Worm (Caenorhabditis elegans) whole organism, young adult: ENCODE data around the gene nlp-56.

Experiments used
- F37B4.10 ChIP-seq: fragments of 200-800 bp; sonication (Bioruptor generic); IDR thresholded peaks from 2 replicates; pipeline ENCODE4 v1.3.6; 2022; ENCODE audit warnings: missing genetic modification characterization, missing compliant biosample characterization
- attf-3 ChIP-seq: fragments of 200-800 bp; sonication (Bioruptor generic); conservative IDR thresholded peaks from 2 replicates; pipeline ENCODE4 v1.3.6; 2022; ENCODE audit warnings: missing genetic modification reagents, missing genetic modification characterization, missing compliant biosample characterization
- bed-2 ChIP-seq: fragments of 200-800 bp; sonication (Bioruptor generic); IDR thresholded peaks from 2 replicates; pipeline ENCODE4 v1.3.6; 2022; ENCODE audit warnings: missing genetic modification reagents, missing genetic modification characterization, missing compliant biosample characterization
- ccch-3 ChIP-seq: fragments of 200-800 bp; sonication (Bioruptor generic); optimal IDR thresholded peaks from 2 replicates; lab custom pipeline; 2018; ENCODE audit warnings: mild to moderate bottlenecking, missing genetic modification characterization, missing compliant biosample characterization
- ets-4 ChIP-seq: fragments of 200-800 bp; sonication (Bioruptor generic); optimal IDR thresholded peaks from 2 replicates; lab custom pipeline; 2018; ENCODE audit warnings: mild to moderate bottlenecking, missing genetic modification characterization, missing compliant biosample characterization
- fkh-3 ChIP-seq: sonication (generic microtip); optimal IDR thresholded peaks from 2 replicates; lab custom pipeline; 2016; ENCODE audit warnings: mild to moderate bottlenecking, missing genetic modification characterization, missing compliant biosample characterization
- lir-1 ChIP-seq: fragments of 200-800 bp; sonication (Bioruptor generic); conservative IDR thresholded peaks from 2 replicates; pipeline ENCODE4 v1.3.6; 2022; ENCODE audit warnings: missing genetic modification reagents, missing genetic modification characterization, missing compliant biosample characterization
- lsy-27 ChIP-seq: sonication (generic microtip); optimal IDR thresholded peaks from 2 replicates; lab custom pipeline; 2017; ENCODE audit warnings: missing genetic modification characterization, mild to moderate bottlenecking, missing compliant biosample characterization, antibody characterized with exemption, missing genotype, borderline replicate concordance; ENCODE audit not compliant: insufficient read depth
- pha-4 ChIP-seq: fragments of 150-350 bp; sonication (generic microtip); optimal IDR thresholded peaks from 2 replicates; lab custom pipeline; 2014; ENCODE audit warnings: missing biosample characterization, missing genetic modification reagents, missing genetic modification characterization
- sdz-38 ChIP-seq: sonication (generic microtip); optimal IDR thresholded peaks from 2 replicates; lab custom pipeline; 2016; ENCODE audit warnings: missing genotype, missing genetic modification characterization, missing compliant biosample characterization
- snpc-4 ChIP-seq, 5 experiments: fragments of 150-350 bp in 1 of 5; sonication (generic microtip) in 4 of 5; optimal IDR thresholded peaks; 2 replicates each; lab custom pipeline; 2014 to 2018; ENCODE audit warnings: missing genetic modification characterization in 5 of 5, missing biosample characterization in 3 of 5, antibody characterized with exemption in 2 of 5, mild to moderate bottlenecking in 2 of 5, missing compliant biosample characterization in 2 of 5, missing genotype in 2 of 5, moderate library complexity in 2 of 5, missing genetic modification reagents in 1 of 5
- tbx-9 ChIP-seq: sonication (generic microtip); optimal IDR thresholded peaks from 2 replicates; lab custom pipeline; 2016; ENCODE audit warnings: borderline replicate concordance, missing genetic modification characterization, inconsistent platforms, missing compliant biosample characterization
- unc-62 ChIP-seq: fragments of 150-350 bp; optimal IDR thresholded peaks from 2 replicates; lab custom pipeline; 2014; ENCODE audit warnings: missing biosample characterization, missing genetic modification reagents, missing genetic modification characterization

DNA sequence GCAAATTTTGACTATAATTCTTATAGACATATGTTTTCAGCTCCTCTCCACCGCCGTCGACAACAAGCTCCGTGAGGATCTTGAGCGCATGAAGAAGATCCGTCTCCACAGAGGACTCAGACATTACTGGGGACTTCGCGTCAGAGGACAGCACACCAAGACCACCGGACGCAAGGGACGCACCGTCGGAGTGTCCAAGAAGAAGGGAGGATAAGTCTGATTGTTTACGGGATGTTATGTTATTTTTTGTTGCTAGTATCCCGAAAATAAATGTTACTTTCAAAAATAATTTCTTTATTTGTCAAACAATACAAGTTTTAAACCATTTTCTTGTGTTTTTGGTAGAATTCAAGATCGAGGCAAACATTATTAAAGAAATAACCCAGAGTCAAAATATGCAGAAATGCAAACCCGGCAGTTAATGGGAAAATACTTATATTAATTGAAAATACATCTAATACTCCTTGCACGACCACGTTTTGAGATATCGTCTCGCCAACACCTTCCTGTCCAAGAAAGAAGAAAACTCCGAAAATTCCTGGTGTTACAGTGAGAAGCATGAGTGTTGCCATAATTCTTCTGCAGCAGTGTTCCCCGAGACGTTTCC lies 41.7 kb upstream of the nlp-56 start:
- no peak for TF ChIP-seq F37B4.10 (GFP tag; lab: Robert Waterston, UW)
- no peak for TF ChIP-seq attf-3 (GFP tag; lab: Robert Waterston, UW)
- TF ChIP-seq ets-4: no peak
- TF ChIP-seq tbx-9 (tag; lab: Kevin White, UChicago): no peak
- no peak for TF ChIP-seq fkh-3 (tag; lab: Kevin White, UChicago)
- TF ChIP-seq lir-1 (GFP tag; lab: Robert Waterston, UW): no peak
- TF ChIP-seq lsy-27: no peak
- TF ChIP-seq ccch-3 (GFP tag; lab: Kevin White, UChicago): no peak
- TF ChIP-seq sdz-38: no peak
- TF ChIP-seq bed-2 (GFP tag; lab: Robert Waterston, UW): no peak
- no peak for TF ChIP-seq pha-4 (tag; lab: Kevin White, UChicago)
- peak; percentile 65 for TF ChIP-seq snpc-4 (GFP tag; optimal IDR thresholded peaks at IDR 0.05; lab: Kevin White, UChicago)
- peak in 2 of 4 experiments; percentile 62 to 88 for TF ChIP-seq snpc-4 (tag; optimal IDR thresholded peaks at IDR 0.05; lab: Kevin White, UChicago)
- no peak for TF ChIP-seq unc-62 (GFP tag; lab: Kevin White, UChicago)
